Worm (Caenorhabditis elegans): ENCODE data around the gene talp-3.

Gene talp-3

DNA sequence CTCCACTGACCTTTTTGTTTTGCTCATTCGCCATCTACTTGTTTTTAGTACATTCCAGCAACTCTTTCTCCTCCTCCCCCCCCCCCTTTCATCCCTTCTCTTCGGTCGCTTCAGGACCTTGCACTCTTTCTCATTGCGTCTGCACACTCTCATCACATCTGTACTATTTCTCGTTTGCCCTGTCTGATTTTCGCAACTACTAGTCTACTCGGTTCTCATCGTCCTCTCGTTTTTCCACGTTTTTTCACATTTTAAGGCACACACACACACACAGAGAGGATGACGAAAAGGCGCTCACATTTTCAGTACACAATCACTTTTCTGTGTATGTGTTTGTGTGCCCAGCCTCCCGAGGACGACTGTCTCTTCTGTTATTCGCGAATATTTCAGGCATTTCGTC, 32.6 kb downstream of the talp-3 start (continued):
- TF ChIP-seq zag-1 (tag; optimal IDR thresholded peaks at IDR 0.05) (no peak), efl-1 (optimal IDR thresholded peaks at IDR 0.05) (peak; percentile 49 to 60), efl-1 (GFP tag; optimal IDR thresholded peaks at IDR 0.05 in 1 of 2) (peak in 1 of 2 experiments; percentile 6), mef-2 (tag; optimal IDR thresholded peaks at IDR 0.05) (no peak), sup-37 (GFP tag; optimal IDR thresholded peaks at IDR 0.05) (no peak), fkh-10 (GFP tag; optimal IDR thresholded peaks at IDR 0.05) (no peak), nhr-77 (tag; optimal IDR thresholded peaks at IDR 0.05) (peak; percentile 33), nhr-90 (tag; optimal IDR thresholded peaks at IDR 0.05; ENCODE audit: poor library complexity) (no peak), vab-15 (tag; optimal IDR thresholded peaks at IDR 0.05) (no peak), lsy-2 (tag; optimal IDR thresholded peaks at IDR 0.05) (peak; percentile 48 to 63), elt-2 (tag; optimal IDR thresholded peaks at IDR 0.05) (no peak), fkh-4 (tag; optimal IDR thresholded peaks at IDR 0.05; ENCODE audit: borderline replicate concordance) (no peak), ztf-11 (tag; optimal IDR thresholded peaks at IDR 0.05) (no peak), grh-1 (GFP tag; IDR thresholded peaks at IDR 0.05) (no peak), lin-15B (tag; optimal IDR thresholded peaks at IDR 0.05) (no peak), nhr-19 (GFP tag; conservative IDR thresholded peaks at IDR 0.05) (peak; percentile 42), dsc-1 (tag; optimal IDR thresholded peaks at IDR 0.05) (peak; percentile 6), aha-1 (tag; optimal IDR thresholded peaks at IDR 0.05) (no peak), tlp-1 (tag; optimal IDR thresholded peaks at IDR 0.05) (no peak), elt-3 (tag; optimal IDR thresholded peaks at IDR 0.05) (peak in 1 of 6 experiments; percentile 20), blmp-1 (tag; optimal IDR thresholded peaks at IDR 0.05) (no peak), lin-14 (GFP tag; optimal IDR thresholded peaks at IDR 0.05) (peak; percentile 86), Y116A8C.19 (tag; optimal IDR thresholded peaks at IDR 0.05; ENCODE audit: borderline replicate concordance) (no peak), irx-1 (tag; optimal IDR thresholded peaks at IDR 0.05) (no peak), C34B4.2 (tag; optimal IDR thresholded peaks at IDR 0.05) (no peak), isw-1 (GFP tag; IDR thresholded peaks at IDR 0.05) (no peak), aly-2 (tag; optimal IDR thresholded peaks at IDR 0.05) (no peak), mab-9 (GFP tag; IDR thresholded peaks at IDR 0.05) (no peak), unc-86 (tag; optimal IDR thresholded peaks at IDR 0.05) (peak; percentile 29), nhr-71 (tag; optimal IDR thresholded peaks at IDR 0.05) (peak; percentile 78), unc-62 (GFP tag; optimal IDR thresholded peaks at IDR 0.05) (no peak), ceh-90 (tag; optimal IDR thresholded peaks at IDR 0.05) (no peak), snu-23 (GFP tag; optimal IDR thresholded peaks at IDR 0.05) (peak; percentile 63), swsn-7 (tag; optimal IDR thresholded peaks at IDR 0.05) (peak; percentile 50), lin-35 (GFP tag; optimal IDR thresholded peaks at IDR 0.05) (peak; percentile 39 to 42), egl-27 (tag; optimal IDR thresholded peaks at IDR 0.05) (no peak), dpl-1 (GFP tag; optimal IDR thresholded peaks at IDR 0.05) (peak in 1 of 3 experiments; percentile 2), C16A3.4 (tag; optimal IDR thresholded peaks at IDR 0.05) (no peak), fos-1 (tag; optimal IDR thresholded peaks at IDR 0.05) (no peak), ets-5 (GFP tag; IDR thresholded peaks at IDR 0.05) (no peak), unc-30 (tag; optimal IDR thresholded peaks at IDR 0.05) (no peak), pag-3 (tag; optimal IDR thresholded peaks at IDR 0.05; ENCODE audit: borderline replicate concordance, insufficient read depth) (no peak), egl-13 (tag; optimal IDR thresholded peaks at IDR 0.05) (no peak), lin-13 (GFP tag; optimal IDR thresholded peaks at IDR 0.05) (no peak), nhr-85 (tag) (no peak), nhr-84 (tag; optimal IDR thresholded peaks at IDR 0.05) (no peak), lir-3 (tag; optimal IDR thresholded peaks at IDR 0.05; ENCODE audit: poor library complexity) (no peak), mep-1 (tag; optimal IDR thresholded peaks at IDR 0.05) (peak; percentile 46), sptf-1 (tag; optimal IDR thresholded peaks at IDR 0.05) (no peak), hpl-2 (GFP tag; optimal IDR thresholded peaks at IDR 0.05) (no peak), unc-98 (GFP tag; IDR thresholded peaks at IDR 0.05) (no peak), nhr-76 (tag; optimal IDR thresholded peaks at IDR 0.05) (no peak), pax-3 (tag; optimal IDR thresholded peaks at IDR 0.05) (no peak), snpc-4 (tag; optimal IDR thresholded peaks at IDR 0.05) (peak; percentile 11)
